Fruit fly (Drosophila melanogaster) whole organism, prepupa: Measurements from ENCODE around the gene CG6195.

Experiments used
- CG10631 ChIP-seq: fragments of 200-800 bp; sonication (Bioruptor generic); optimal IDR thresholded peaks from 2 replicates; lab custom pipeline; 2016; ENCODE audit warnings: missing biosample characterization, missing genetic modification characterization
- CG15336 ChIP-seq: fragments of 200-800 bp; sonication (Bioruptor generic); IDR thresholded peaks from 2 replicates; pipeline ENCODE4 v1.3.6; 2022; ENCODE audit warnings: missing biosample characterization, missing genetic modification characterization
- Gug ChIP-seq: fragments of 200-800 bp; sonication (Bioruptor generic); IDR thresholded peaks from 2 replicates; pipeline ENCODE4 v1.3.6; 2022; ENCODE audit warnings: missing biosample characterization, missing genetic modification characterization
- Lpt ChIP-seq: fragments of 200-800 bp; sonication (Bioruptor generic); optimal IDR thresholded peaks from 3 replicates; lab custom pipeline; 2016; ENCODE audit warnings: missing biosample characterization, missing genetic modification characterization
- OdsH ChIP-seq: fragments of 200-800 bp; sonication (Bioruptor generic); optimal IDR thresholded peaks from 3 replicates; lab custom pipeline; 2016; ENCODE audit warnings: missing biosample characterization, missing genetic modification characterization
- Sox15 ChIP-seq: fragments of 200-800 bp; sonication (Bioruptor generic); optimal IDR thresholded peaks from 3 replicates; lab custom pipeline; 2016; ENCODE audit warnings: missing biosample characterization, missing genetic modification characterization
- dsx ChIP-seq: fragments of 200-800 bp; optimal IDR thresholded peaks from 3 replicates; lab custom pipeline; 2019; ENCODE audit warnings: missing biosample characterization, mild to moderate bottlenecking, missing genetic modification characterization, moderate library complexity; ENCODE audit not compliant: poor library complexity, severe bottlenecking
- pdm3 ChIP-seq: fragments of 200-800 bp; sonication (Bioruptor generic); optimal IDR thresholded peaks from 3 replicates; lab custom pipeline; 2016; ENCODE audit warnings: missing biosample characterization, missing genetic modification characterization
- vri ChIP-seq: fragments of 200-800 bp; sonication (Bioruptor generic); optimal IDR thresholded peaks from 3 replicates; lab custom pipeline; 2016; ENCODE audit warnings: missing biosample characterization, mild to moderate bottlenecking, missing genetic modification characterization

- TF ChIP-seq dsx (GFP tag; lab: Kevin White, UChicago), result no peak
- no peak for TF ChIP-seq pdm3 (GFP tag; lab: Kevin White, UChicago)
- TF ChIP-seq OdsH (GFP tag; lab: Kevin White, UChicago), result no peak
- no peak for TF ChIP-seq Sox15 (GFP tag; lab: Kevin White, UChicago)
- no peak for TF ChIP-seq CG10631 (GFP tag; lab: Kevin White, UChicago)
- peak; percentile 29; the same call in 1 of the 2 replicates for TF ChIP-seq CG15336 (GFP tag; lab: Robert Waterston, UW)
- no peak for TF ChIP-seq Lpt (GFP tag; lab: Kevin White, UChicago)
- TF ChIP-seq vri, result no peak
- no peak for TF ChIP-seq Gug (GFP tag; lab: Robert Waterston, UW)
Observed at dm6 chr3R:19632685-19633116, 15.5 kb downstream of the CG6195 start, which contains the start of gene CG6231.
